Fruit fly (Drosophila melanogaster) whole organism, pupa: ENCODE measurements around the gene Nep4.

ENCODE experiments used
- CG10348 ChIP-seq: fragments of 200-800 bp; sonication (Bioruptor generic); IDR thresholded peaks from 2 replicates; pipeline ENCODE4 v1.3.6; 2022; ENCODE audit warnings: missing biosample characterization, missing genetic modification characterization
- CG12605 ChIP-seq: fragments of 200-800 bp; sonication (Bioruptor generic); IDR thresholded peaks from 2 replicates; pipeline ENCODE4 v1.3.6; 2022; ENCODE audit warnings: missing biosample characterization, missing genetic modification characterization
- CG13204 ChIP-seq: fragments of 200-800 bp; sonication (Bioruptor generic); optimal IDR thresholded peaks from 2 replicates; lab custom pipeline; 2018; ENCODE audit warnings: missing biosample characterization, mild to moderate bottlenecking, missing genetic modification characterization, moderate library complexity
- CG14655 ChIP-seq: fragments of 200-800 bp; sonication (Bioruptor generic); optimal IDR thresholded peaks from 3 replicates; lab custom pipeline; 2017; ENCODE audit warnings: mild to moderate bottlenecking, missing biosample characterization, missing genetic modification reagents, missing genetic modification characterization
- CG15710 ChIP-seq: fragments of 200-800 bp; sonication (Bioruptor generic); optimal IDR thresholded peaks from 2 replicates; lab custom pipeline; 2018; ENCODE audit warnings: missing biosample characterization, mild to moderate bottlenecking, missing genetic modification characterization, moderate library complexity
- CG17806 ChIP-seq: fragments of 200-800 bp; sonication (Bioruptor generic); optimal IDR thresholded peaks from 2 replicates; lab custom pipeline; 2018; ENCODE audit warnings: missing biosample characterization, mild to moderate bottlenecking, missing genetic modification characterization, moderate library complexity
- CG32121 ChIP-seq: fragments of 200-800 bp; sonication (Bioruptor generic); IDR thresholded peaks from 2 replicates; pipeline ENCODE4 v1.3.6; 2022; ENCODE audit warnings: missing biosample characterization, missing genetic modification characterization
- CG34367 ChIP-seq: fragments of 200-800 bp; sonication (Bioruptor generic); optimal IDR thresholded peaks from 2 replicates; lab custom pipeline; 2018; ENCODE audit warnings: missing biosample characterization, mild to moderate bottlenecking, missing genetic modification characterization
- CG4496 ChIP-seq: fragments of 200-800 bp; sonication (Bioruptor generic); IDR thresholded peaks from 3 replicates; pipeline ENCODE4 v1.3.6; 2022; ENCODE audit warnings: missing biosample characterization, missing genetic modification characterization
- CG8159 ChIP-seq: fragments of 200-800 bp; sonication (Bioruptor generic); optimal IDR thresholded peaks from 3 replicates; lab custom pipeline; 2018; ENCODE audit warnings: missing biosample characterization, mild to moderate bottlenecking, missing genetic modification characterization, moderate library complexity
- CG8301 ChIP-seq: fragments of 200-800 bp; sonication (Bioruptor generic); optimal IDR thresholded peaks from 2 replicates; lab custom pipeline; 2018; ENCODE audit warnings: missing biosample characterization, mild to moderate bottlenecking, missing genetic modification characterization
- CG9948 ChIP-seq: fragments of 200-800 bp; sonication (Bioruptor generic); optimal IDR thresholded peaks from 2 replicates; lab custom pipeline; 2018; ENCODE audit warnings: missing biosample characterization, mild to moderate bottlenecking, missing genetic modification characterization, moderate library complexity
- D1 ChIP-seq: fragments of 200-800 bp; sonication (Bioruptor generic); optimal IDR thresholded peaks from 2 replicates; lab custom pipeline; 2018; ENCODE audit warnings: missing biosample characterization, mild to moderate bottlenecking, missing genetic modification characterization, moderate library complexity
- EcR ChIP-seq: fragments of 200-800 bp; sonication (Bioruptor generic); optimal IDR thresholded peaks from 3 replicates; lab custom pipeline; 2019; ENCODE audit warnings: missing biosample characterization, missing genetic modification characterization, mild to moderate bottlenecking, moderate library complexity, missing genetic modification reagents
- Ets98B ChIP-seq: fragments of 200-800 bp; sonication (Bioruptor generic); IDR thresholded peaks from 2 replicates; pipeline ENCODE4 v1.3.6; 2022; ENCODE audit warnings: missing biosample characterization, missing genetic modification characterization
- Pif1A ChIP-seq: fragments of 200-800 bp; sonication (Bioruptor generic); optimal IDR thresholded peaks from 3 replicates; lab custom pipeline; 2016; ENCODE audit warnings: missing biosample characterization, missing genetic modification characterization
- Pif1B ChIP-seq: fragments of 200-800 bp; sonication (Bioruptor generic); optimal IDR thresholded peaks from 3 replicates; lab custom pipeline; 2016; ENCODE audit warnings: missing biosample characterization, missing genetic modification characterization
- Snoo ChIP-seq: fragments of 200-800 bp; sonication (Bioruptor generic); optimal IDR thresholded peaks from 3 replicates; lab custom pipeline; 2017; ENCODE audit warnings: missing biosample characterization, mild to moderate bottlenecking, missing genetic modification characterization, inconsistent platforms
- fd96Ca ChIP-seq: fragments of 200-800 bp; sonication (Bioruptor generic); IDR thresholded peaks from 3 replicates; pipeline ENCODE4 v1.3.6; 2022; ENCODE audit warnings: missing biosample characterization, missing genetic modification characterization
- gl ChIP-seq: fragments of 200-800 bp; sonication (Bioruptor generic); optimal IDR thresholded peaks from 2 replicates; lab custom pipeline; 2018; ENCODE audit warnings: missing biosample characterization, mild to moderate bottlenecking, missing genetic modification characterization
- rn ChIP-seq: fragments of 200-800 bp; sonication (Bioruptor generic); IDR thresholded peaks from 2 replicates; pipeline ENCODE4 v1.3.6; 2022; ENCODE audit warnings: missing biosample characterization, missing genetic modification characterization

Nep4 gene

dm6 chr3R:20605078-20605477, 54.6 kb downstream of the Nep4 start:
- no peak for TF ChIP-seq CG15710 (tag; lab: Kevin White, UChicago)
- TF ChIP-seq D1 (tag; lab: Kevin White, UChicago): no peak
- no peak for TF ChIP-seq CG32121
- TF ChIP-seq CG8301 (tag; lab: Kevin White, UChicago): no peak
- no peak for TF ChIP-seq Pif1A

dm6 chr3R:20604078-20604477, 55.6 kb downstream of the Nep4 start:
- TF ChIP-seq Pif1A (no peak), CG15710 (tag; lab: Kevin White, UChicago) (no peak), CG34367 (tag; lab: Kevin White, UChicago) (no peak), CG10348 (no peak), CG8159 (tag; lab: Kevin White, UChicago) (no peak), Pif1B (GFP tag; lab: Kevin White, UChicago) (no peak), CG8301 (tag; lab: Kevin White, UChicago) (no peak), fd96Ca (GFP tag; lab: Robert Waterston, UW) (no peak), EcR (GFP tag; lab: Kevin White, UChicago) (peak; percentile 20), CG12605 (GFP tag; lab: Robert Waterston, UW) (no peak), Ets98B (GFP tag; lab: Robert Waterston, UW) (peak; percentile 69), CG14655 (GFP tag; lab: Kevin White, UChicago) (no peak), CG13204 (peak; percentile 27), CG17806 (tag; lab: Kevin White, UChicago) (no peak), D1 (tag; lab: Kevin White, UChicago) (no peak), Snoo (tag; lab: Kevin White, UChicago) (no peak), CG32121 (peak; percentile 71), CG9948 (tag; lab: Kevin White, UChicago) (no peak), rn (GFP tag; lab: Robert Waterston, UW) (no peak), CG4496 (GFP tag; lab: Robert Waterston, UW) (peak; percentile 87), gl (tag; lab: Kevin White, UChicago) (no peak)

dm6 chr3R:20602599-20602998, 57.1 kb downstream of the Nep4 start:
- no peak for TF ChIP-seq D1 (tag; lab: Kevin White, UChicago)
- no peak for TF ChIP-seq rn (GFP tag; lab: Robert Waterston, UW)
- TF ChIP-seq CG17806 (tag; lab: Kevin White, UChicago): no peak
- no peak for TF ChIP-seq EcR (GFP tag; lab: Kevin White, UChicago)
- no peak for TF ChIP-seq CG9948 (tag; lab: Kevin White, UChicago)
- no peak for TF ChIP-seq CG32121
- TF ChIP-seq fd96Ca (GFP tag; lab: Robert Waterston, UW): no peak
- TF ChIP-seq CG4496 (GFP tag; lab: Robert Waterston, UW): no peak
- no peak for TF ChIP-seq CG8159 (tag; lab: Kevin White, UChicago)
- no peak for TF ChIP-seq CG14655 (GFP tag; lab: Kevin White, UChicago)
- no peak for TF ChIP-seq CG10348
- no peak for TF ChIP-seq gl (tag; lab: Kevin White, UChicago)
- TF ChIP-seq CG34367 (tag; lab: Kevin White, UChicago): no peak
- TF ChIP-seq Snoo (tag; lab: Kevin White, UChicago): no peak
- no peak for TF ChIP-seq CG12605 (GFP tag; lab: Robert Waterston, UW)
- no peak for TF ChIP-seq CG13204
- TF ChIP-seq Pif1A: no peak
- TF ChIP-seq, all 21 proteins: peak for 0
